Worm (Caenorhabditis elegans): Measurements from ENCODE around the gene nimk-1.

DNA sequence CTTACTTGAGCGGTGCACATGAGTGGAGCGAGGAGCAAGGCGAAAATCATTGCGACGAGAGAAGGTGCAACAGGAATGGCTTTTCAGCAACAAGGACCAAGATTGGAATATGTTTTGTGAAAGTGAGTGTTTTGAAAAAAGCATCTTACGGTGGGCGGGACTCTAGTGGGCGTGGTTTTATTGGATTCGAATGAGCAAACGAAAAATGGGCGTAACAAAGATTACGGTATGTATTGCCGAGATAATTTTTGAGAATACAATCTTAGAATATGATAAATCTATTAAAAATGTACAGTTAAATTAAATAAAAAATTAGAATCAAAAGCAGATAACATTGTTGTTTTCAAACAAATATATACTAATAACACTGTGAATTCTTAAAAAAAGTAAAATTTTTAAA is 24.7 kb downstream of the nimk-1 start, which contains the start of gene F49C5.12:
- TF ChIP-seq hnd-1 (tag; optimal IDR thresholded peaks at IDR 0.05) (no peak), aly-1 (tag; optimal IDR thresholded peaks at IDR 0.05) (no peak), tra-4 (tag; optimal IDR thresholded peaks at IDR 0.05) (no peak), tbx-37 (GFP tag; conservative IDR thresholded peaks at IDR 0.05) (no peak), sea-1 (GFP tag; conservative IDR thresholded peaks at IDR 0.05) (no peak), flt-1 (GFP tag; IDR thresholded peaks at IDR 0.05) (no peak)

Measured in whole organism, early embryonic.